Worm (Caenorhabditis elegans) whole organism, L4 larva: ENCODE data around the gene sru-24.

Source experiments
- Y105C5A.15 ChIP-seq: fragments of 200-800 bp; sonication (Bioruptor generic); IDR thresholded peaks from 2 replicates; pipeline ENCODE4 v1.3.6; 2022; ENCODE audit warnings: missing genetic modification characterization, missing compliant biosample characterization
- ZK546.5 ChIP-seq, 2 experiments: sonication (generic microtip); optimal IDR thresholded peaks; 2 replicates each; lab custom pipeline; 2017; ENCODE audit warnings: missing biosample characterization in 2 of 2, missing genetic modification characterization in 2 of 2
- ama-1 ChIP-seq: fragments of 150-350 bp; optimal IDR thresholded peaks from 2 replicates; lab custom pipeline; 2014; ENCODE audit warnings: inconsistent platforms, mixed read lengths
- daf-19 ChIP-seq: fragments of 200-800 bp; sonication (Bioruptor generic); conservative IDR thresholded peaks from 2 replicates; pipeline ENCODE4 v1.3.6; 2022; ENCODE audit warnings: missing genetic modification characterization, missing compliant biosample characterization
- fos-1 ChIP-seq: fragments of 150-350 bp; optimal IDR thresholded peaks from 2 replicates; lab custom pipeline; 2014; ENCODE audit warnings: missing biosample characterization, missing genetic modification characterization
- lin-38 ChIP-seq: fragments of 200-800 bp; sonication (Bioruptor generic); IDR thresholded peaks from 2 replicates; pipeline ENCODE4 v1.3.6; 2022; ENCODE audit warnings: missing genetic modification reagents, missing genetic modification characterization, missing compliant biosample characterization
- lsy-2 ChIP-seq, 2 experiments: fragments of 150-350 bp in 1 of 2; sonication (generic microtip) in 1 of 2; optimal IDR thresholded peaks; 2 replicates each; lab custom pipeline; 2014 to 2017; ENCODE audit warnings: missing biosample characterization in 2 of 2, missing genetic modification characterization in 2 of 2
- mdl-1 ChIP-seq, 2 experiments: fragments of 150-350 bp in 1 of 2; sonication (generic microtip) in 1 of 2; optimal IDR thresholded peaks; 2 replicates each; lab custom pipeline; 2014 to 2017; ENCODE audit warnings: missing biosample characterization in 2 of 2, missing genetic modification characterization in 2 of 2
- mdt-29 ChIP-seq: fragments of 200-800 bp; sonication (Bioruptor generic); IDR thresholded peaks from 2 replicates; pipeline ENCODE4 v1.3.6; 2022; ENCODE audit warnings: missing genetic modification reagents, missing genetic modification characterization, missing compliant biosample characterization
- nhr-28 ChIP-seq: fragments of 150-350 bp; optimal IDR thresholded peaks from 2 replicates; lab custom pipeline; 2014; ENCODE audit warnings: missing biosample characterization, missing genetic modification characterization
- nhr-48 ChIP-seq: sonication (generic microtip); optimal IDR thresholded peaks from 2 replicates; lab custom pipeline; 2016; ENCODE audit warnings: mild to moderate bottlenecking, missing genetic modification characterization, missing compliant biosample characterization
- nhr-76 ChIP-seq: fragments of 150-350 bp; optimal IDR thresholded peaks from 2 replicates; lab custom pipeline; 2014; ENCODE audit warnings: missing biosample characterization, missing genetic modification characterization

ce11 chrV:674213-674612, 3.0 kb upstream of the sru-24 start, which contains the start of gene sru-25:
- no peak for TF ChIP-seq Y105C5A.15 (GFP tag; lab: Robert Waterston, UW)
- TF ChIP-seq nhr-28 (tag; lab: Kevin White, UChicago): no peak
- no peak for TF ChIP-seq lsy-2 (tag; optimal IDR thresholded peaks at IDR 0.05; lab: Kevin White, UChicago)
- no peak for TF ChIP-seq nhr-48 (tag; lab: Kevin White, UChicago)
- no peak for TF ChIP-seq ama-1 (lab: Kevin White, UChicago)
- no peak for TF ChIP-seq nhr-76 (tag; lab: Kevin White, UChicago)
- no peak for TF ChIP-seq fos-1 (tag; lab: Kevin White, UChicago)
- TF ChIP-seq daf-19: no peak
- no peak for TF ChIP-seq lin-38 (GFP tag; lab: Robert Waterston, UW)
- no peak for TF ChIP-seq mdl-1 (tag; optimal IDR thresholded peaks at IDR 0.05; lab: Kevin White, UChicago)
- no peak for TF ChIP-seq mdt-29
- no peak for TF ChIP-seq ZK546.5 (tag; optimal IDR thresholded peaks at IDR 0.05; lab: Kevin White, UChicago)
